Fruit fly (Drosophila melanogaster) whole organism, embryonic: ENCODE measurements around the gene CG7601.

ENCODE experiments used
- Abd-B ChIP-seq: fragments of 200-800 bp; sonication (Bioruptor generic); optimal IDR thresholded peaks from 2 replicates; lab custom pipeline; 2018; ENCODE audit warnings: missing biosample characterization, mild to moderate bottlenecking, missing genetic modification characterization, moderate library complexity
- Blimp-1 ChIP-seq: fragments of 200-800 bp; sonication (Bioruptor generic); optimal IDR thresholded peaks from 3 replicates; lab custom pipeline; 2018; ENCODE audit warnings: missing biosample characterization, missing genetic modification characterization, mild to moderate bottlenecking, moderate library complexity, missing genetic modification reagents
- CG10274 ChIP-seq: fragments of 200-800 bp; sonication (Bioruptor generic); optimal IDR thresholded peaks from 3 replicates; lab custom pipeline; 2017; ENCODE audit warnings: missing biosample characterization, mild to moderate bottlenecking, missing genetic modification characterization
- CG10654 ChIP-seq: fragments of 200-800 bp; sonication (Bioruptor generic); optimal IDR thresholded peaks from 2 replicates; lab custom pipeline; 2016; ENCODE audit warnings: missing biosample characterization, missing genetic modification characterization
- CG1529 ChIP-seq: fragments of 200-800 bp; sonication (Bioruptor generic); optimal IDR thresholded peaks from 3 replicates; lab custom pipeline; 2018; ENCODE audit warnings: missing biosample characterization, missing genetic modification characterization
- CG32532 ChIP-seq: fragments of 200-800 bp; sonication (Bioruptor generic); IDR thresholded peaks from 2 replicates; pipeline ENCODE4 v1.3.6; 2022; ENCODE audit warnings: missing biosample characterization, missing genetic modification characterization
- CG3726 ChIP-seq: fragments of 200-800 bp; sonication (Bioruptor generic); IDR thresholded peaks from 3 replicates; pipeline ENCODE4, ENCODE4 v1.3.6; 2022; ENCODE audit warnings: missing biosample characterization, missing genetic modification characterization
- CG3847 ChIP-seq: fragments of 200-800 bp; sonication (Bioruptor generic); IDR thresholded peaks from 2 replicates; pipeline ENCODE4 v1.3.6; 2022; ENCODE audit warnings: missing biosample characterization, missing genetic modification characterization
- CG43689 ChIP-seq: fragments of 200-800 bp; sonication (Bioruptor generic); IDR thresholded peaks from 2 replicates; pipeline ENCODE4 v1.3.6; 2022; ENCODE audit warnings: missing biosample characterization, missing genetic modification characterization
- CG6254 ChIP-seq: fragments of 200-800 bp; sonication (Bioruptor generic); optimal IDR thresholded peaks from 3 replicates; lab custom pipeline; 2017; ENCODE audit warnings: mild to moderate bottlenecking, missing biosample characterization, missing genetic modification reagents, missing genetic modification characterization
- CG7987 ChIP-seq: fragments of 200-800 bp; sonication (Bioruptor generic); optimal IDR thresholded peaks from 2 replicates; lab custom pipeline; 2018; ENCODE audit warnings: missing biosample characterization, mild to moderate bottlenecking, missing genetic modification characterization, moderate library complexity
- CG9932 ChIP-seq: fragments of 200-800 bp; sonication (Bioruptor generic); IDR thresholded peaks from 2 replicates; pipeline ENCODE4 v1.3.6; 2022; ENCODE audit warnings: missing biosample characterization, missing genetic modification characterization
- E2f1 ChIP-seq: fragments of 200-800 bp; sonication (Bioruptor generic); IDR thresholded peaks from 2 replicates; pipeline ENCODE4 v1.3.6; 2022; ENCODE audit warnings: missing biosample characterization, missing genetic modification characterization
- H15 ChIP-seq: fragments of 200-800 bp; sonication (Bioruptor generic); IDR thresholded peaks from 3 replicates; pipeline ENCODE4 v1.3.6; 2022; ENCODE audit warnings: missing biosample characterization, missing genetic modification characterization
- HHEX ChIP-seq: fragments of 200-800 bp; sonication (Bioruptor generic); optimal IDR thresholded peaks from 3 replicates; lab custom pipeline; 2017; ENCODE audit warnings: missing biosample characterization, mild to moderate bottlenecking, missing genetic modification characterization, missing genetic modification reagents
- Hmr ChIP-seq: fragments of 200-800 bp; sonication (Bioruptor generic); optimal IDR thresholded peaks from 3 replicates; lab custom pipeline; 2017; ENCODE audit warnings: mild to moderate bottlenecking, missing biosample characterization, missing genetic modification reagents, missing genetic modification characterization
- Mrtf ChIP-seq: fragments of 200-800 bp; sonication (Bioruptor generic); IDR thresholded peaks from 3 replicates; pipeline ENCODE4 v1.3.6; 2022; ENCODE audit warnings: missing biosample characterization, missing genetic modification characterization
- Oli ChIP-seq: fragments of 200-800 bp; sonication (Bioruptor generic); optimal IDR thresholded peaks from 2 replicates; lab custom pipeline; 2018; ENCODE audit warnings: missing biosample characterization, mild to moderate bottlenecking, missing genetic modification characterization, moderate library complexity
- Ptx1 ChIP-seq: fragments of 200-800 bp; sonication (Bioruptor generic); IDR thresholded peaks from 2 replicates; pipeline ENCODE4 v1.3.6; 2022; ENCODE audit warnings: missing biosample characterization, missing genetic modification characterization
- Scr ChIP-seq: fragments of 200-800 bp; sonication (Bioruptor generic); IDR thresholded peaks from 2 replicates; pipeline ENCODE4 v1.3.6; 2022; ENCODE audit warnings: missing biosample characterization, missing genetic modification characterization; ENCODE audit not compliant: partially characterized antibody
- Usf ChIP-seq: fragments of 200-800 bp; sonication (Bioruptor generic); optimal IDR thresholded peaks from 2 replicates; lab custom pipeline; 2017; ENCODE audit warnings: missing genotype, missing biosample characterization, missing genetic modification characterization
- Xrp1 ChIP-seq: fragments of 200-800 bp; sonication (Bioruptor generic); IDR thresholded peaks from 2 replicates; pipeline ENCODE4 v1.3.6; 2022; ENCODE audit warnings: missing biosample characterization, missing genetic modification characterization
- ac ChIP-seq: fragments of 200-800 bp; sonication (Bioruptor generic); optimal IDR thresholded peaks from 3 replicates; lab custom pipeline; 2017; ENCODE audit warnings: missing biosample characterization, mild to moderate bottlenecking, missing genetic modification characterization
- amos ChIP-seq: fragments of 200-800 bp; sonication (Bioruptor generic); IDR thresholded peaks from 2 replicates; pipeline ENCODE4 v1.3.6; 2022; ENCODE audit warnings: missing biosample characterization, missing genetic modification characterization; ENCODE audit not compliant: partially characterized antibody
- bcd ChIP-seq: fragments of 200-800 bp; sonication (Bioruptor generic); optimal IDR thresholded peaks from 2 replicates; lab custom pipeline; 2017; ENCODE audit warnings: missing biosample characterization, mild to moderate bottlenecking, missing genetic modification characterization
- bigmax ChIP-seq: fragments of 200-800 bp; sonication (Bioruptor generic); optimal IDR thresholded peaks from 2 replicates; lab custom pipeline; 2018; ENCODE audit warnings: missing biosample characterization, mild to moderate bottlenecking, missing genetic modification characterization
- chm ChIP-seq: fragments of 200-800 bp; sonication (Bioruptor generic); IDR thresholded peaks from 2 replicates; pipeline ENCODE4 v1.3.6; 2022; ENCODE audit warnings: missing biosample characterization, missing genetic modification characterization
- chn ChIP-seq: fragments of 200-800 bp; sonication (Bioruptor generic); optimal IDR thresholded peaks from 2 replicates; lab custom pipeline; 2016; ENCODE audit warnings: missing biosample characterization, missing genetic modification characterization
- dan ChIP-seq: fragments of 200-800 bp; sonication (Bioruptor generic); IDR thresholded peaks from 2 replicates; pipeline ENCODE4 v1.3.6; 2022; ENCODE audit warnings: missing biosample characterization, missing genetic modification characterization
- emc ChIP-seq: fragments of 200-800 bp; sonication (Bioruptor generic); optimal IDR thresholded peaks from 2 replicates; lab custom pipeline; 2016; ENCODE audit warnings: missing biosample characterization, missing genetic modification characterization
- en ChIP-seq: fragments of 200-800 bp; sonication (Bioruptor generic); optimal IDR thresholded peaks from 2 replicates; lab custom pipeline; 2016; ENCODE audit warnings: missing biosample characterization, missing genetic modification characterization
- ewg ChIP-seq: fragments of 200-800 bp; sonication (Bioruptor generic); optimal IDR thresholded peaks from 3 replicates; lab custom pipeline; 2017; ENCODE audit warnings: mild to moderate bottlenecking, missing biosample characterization, missing genetic modification reagents, missing genetic modification characterization
- gsb ChIP-seq: fragments of 200-800 bp; sonication (Bioruptor generic); IDR thresholded peaks from 2 replicates; pipeline ENCODE4 v1.3.6; 2022; ENCODE audit warnings: missing biosample characterization, missing genetic modification characterization
- gt ChIP-seq: fragments of 200-800 bp; sonication (Bioruptor generic); IDR thresholded peaks from 2 replicates; pipeline ENCODE4 v1.3.6; 2022; ENCODE audit warnings: missing biosample characterization, missing genetic modification characterization
- jing ChIP-seq: fragments of 200-800 bp; sonication (Bioruptor generic); optimal IDR thresholded peaks from 2 replicates; lab custom pipeline; 2018; ENCODE audit warnings: missing biosample characterization, mild to moderate bottlenecking, missing genetic modification characterization
- kay ChIP-seq: fragments of 200-800 bp; sonication (Bioruptor generic); optimal IDR thresholded peaks from 2 replicates; lab custom pipeline; 2016; ENCODE audit warnings: missing biosample characterization, missing genetic modification characterization
- lab ChIP-seq: fragments of 200-800 bp; sonication (Bioruptor generic); optimal IDR thresholded peaks from 3 replicates; lab custom pipeline; 2017; ENCODE audit warnings: missing biosample characterization, missing genetic modification characterization, mild to moderate bottlenecking, moderate library complexity, missing genetic modification reagents
- p53 ChIP-seq: fragments of 200-800 bp; sonication (Bioruptor generic); optimal IDR thresholded peaks from 2 replicates; lab custom pipeline; 2016; ENCODE audit warnings: missing biosample characterization, missing genetic modification characterization
- prd ChIP-seq, 3 experiments: fragments of >200 bp in 2 of 3; fragments of 200-800 bp in 1 of 3; sonication (Bioruptor generic) in 1 of 3; optimal IDR thresholded peaks in 2 of 3; IDR thresholded peaks in 1 of 3; 2 replicates in 2 of 3; 3 replicates in 1 of 3; pipeline versions ENCODE4 v1.3.6 to Lab custom; 2017 to 2022; ENCODE audit warnings: missing biosample characterization in 1 of 3, missing genetic modification characterization in 1 of 3
- sc ChIP-seq, 3 experiments: fragments of >200 bp in 2 of 3; fragments of 200-800 bp in 1 of 3; sonication (Bioruptor generic) in 1 of 3; optimal IDR thresholded peaks; 2 replicates in 2 of 3; 3 replicates in 1 of 3; lab custom pipeline; 2017; ENCODE audit warnings: mild to moderate bottlenecking in 1 of 3, missing biosample characterization in 1 of 3, missing genetic modification characterization in 1 of 3, missing genetic modification reagents in 1 of 3
- seq ChIP-seq: fragments of 200-800 bp; sonication (Bioruptor generic); IDR thresholded peaks from 2 replicates; pipeline ENCODE4 v1.3.6; 2022; ENCODE audit warnings: missing biosample characterization, missing genetic modification characterization
- slbo ChIP-seq: fragments of 200-800 bp; sonication (Bioruptor generic); IDR thresholded peaks from 2 replicates; pipeline ENCODE4 v1.3.6; 2022; ENCODE audit warnings: missing biosample characterization, missing genetic modification characterization
- tap ChIP-seq: fragments of 200-800 bp; optimal IDR thresholded peaks from 3 replicates; lab custom pipeline; 2019; ENCODE audit warnings: missing biosample characterization, mild to moderate bottlenecking, missing genetic modification characterization, moderate library complexity
- tin ChIP-seq: fragments of 200-800 bp; sonication (Bioruptor generic); optimal IDR thresholded peaks from 3 replicates; lab custom pipeline; 2016; ENCODE audit warnings: missing biosample characterization, missing genetic modification characterization
- tll ChIP-seq, 2 experiments: fragments of 200-800 bp in 1 of 2; fragments of >200 bp in 1 of 2; sonication (Bioruptor generic) in 1 of 2; optimal IDR thresholded peaks; 2 replicates each; lab custom pipeline; 2017 to 2019; ENCODE audit warnings: missing biosample characterization in 2 of 2, missing genetic modification characterization in 2 of 2, mild to moderate bottlenecking in 1 of 2, moderate library complexity in 1 of 2
- tna ChIP-seq: fragments of 200-800 bp; sonication (Bioruptor generic); IDR thresholded peaks from 2 replicates; pipeline ENCODE4 v1.3.6; 2022; ENCODE audit warnings: missing biosample characterization, missing genetic modification characterization; ENCODE audit not compliant: partially characterized antibody
- trem ChIP-seq: fragments of 200-800 bp; optimal IDR thresholded peaks from 3 replicates; lab custom pipeline; 2019; ENCODE audit warnings: missing biosample characterization, mild to moderate bottlenecking, missing genetic modification characterization, moderate library complexity
- unpg ChIP-seq: fragments of 200-800 bp; sonication (Bioruptor generic); optimal IDR thresholded peaks from 3 replicates; lab custom pipeline; 2018; ENCODE audit warnings: missing biosample characterization, mild to moderate bottlenecking, missing genetic modification characterization, moderate library complexity
- zfh2 ChIP-seq: fragments of 200-800 bp; sonication (Bioruptor generic); optimal IDR thresholded peaks from 2 replicates; lab custom pipeline; 2016; ENCODE audit warnings: missing biosample characterization, missing genetic modification characterization

Gene CG7601

dm6 chr3R:29716782-29717317 lies 19.7 kb downstream of the CG7601 start, which contains the start of gene Obp99b (continued):
- TF ChIP-seq gt (GFP tag; lab: Robert Waterston, UW) (peak; percentile 39; the same call in 1 of the 2 replicates), tna (no peak), ewg (peak; percentile 80), E2f1 (GFP tag; lab: Robert Waterston, UW) (peak; percentile 71), seq (GFP tag; lab: Robert Waterston, UW) (peak; percentile 64; the same call in 1 of the 2 replicates), amos (GFP tag; lab: Robert Waterston, UW) (no peak), Oli (tag; lab: Kevin White, UChicago) (peak; percentile 70), CG3847 (GFP tag; lab: Robert Waterston, UW) (peak; percentile 64), CG32532 (peak; percentile 91), Ptx1 (GFP tag; lab: Robert Waterston, UW) (peak; percentile 72), kay (GFP tag; lab: Kevin White, UChicago) (no peak), prd (optimal IDR thresholded peaks at IDR 0.05; lab: Kevin White, UChicago) (no peak), prd (GFP tag; IDR thresholded peaks at IDR 0.05; lab: Robert Waterston, UW) (peak; percentile 77), tin (GFP tag; lab: Kevin White, UChicago) (peak; percentile 86), tap (peak; percentile 46), CG43689 (GFP tag; lab: Robert Waterston, UW) (peak; percentile 71), CG7987 (GFP tag; lab: Kevin White, UChicago) (peak; percentile 88), Abd-B (GFP tag; lab: Kevin White, UChicago) (no peak), Blimp-1 (GFP tag; lab: Kevin White, UChicago) (peak; percentile 48), sc (optimal IDR thresholded peaks at IDR 0.05; lab: Kevin White, UChicago) (no peak), sc (GFP tag; optimal IDR thresholded peaks at IDR 0.05; lab: Kevin White, UChicago) (peak; percentile 80), CG1529 (peak; percentile 83), H15 (GFP tag; lab: Robert Waterston, UW) (peak; percentile 90), dan (no peak), Mrtf (GFP tag; lab: Robert Waterston, UW) (peak; percentile 85; the same call in 2 of the 3 replicates), ac (peak; percentile 83), bcd (GFP tag; lab: Kevin White, UChicago) (peak; percentile 79), slbo (GFP tag; lab: Robert Waterston, UW) (peak; percentile 79), tll (GFP tag; optimal IDR thresholded peaks at IDR 0.05; lab: Kevin White, UChicago) (no peak), Hmr (GFP tag; lab: Kevin White, UChicago) (peak; percentile 63), zfh2 (GFP tag; lab: Kevin White, UChicago) (no peak), emc (GFP tag; lab: Kevin White, UChicago) (no peak), CG3726 (no peak), Scr (GFP tag; lab: Robert Waterston, UW) (no peak), HHEX (GFP tag; lab: Kevin White, UChicago) (peak; percentile 87), lab (GFP tag; lab: Kevin White, UChicago) (peak; percentile 71), CG10654 (GFP tag; lab: Kevin White, UChicago) (peak; percentile 46), bigmax (GFP tag; lab: Kevin White, UChicago) (peak; percentile 32), unpg (peak; percentile 80), en (GFP tag; lab: Kevin White, UChicago) (peak; percentile 78), Xrp1 (peak; percentile 73), chn (peak; percentile 83), trem (peak; percentile 46), p53 (GFP tag; lab: Kevin White, UChicago) (peak; percentile 57), gsb (GFP tag; lab: Robert Waterston, UW) (peak; percentile 63), chm (peak; percentile 87), CG6254 (GFP tag; lab: Kevin White, UChicago) (peak; percentile 91), jing (GFP tag; lab: Kevin White, UChicago) (peak; percentile 76), Usf (GFP tag; lab: Kevin White, UChicago) (peak; percentile 23), CG9932 (GFP tag; lab: Robert Waterston, UW) (peak; percentile 74), CG10274 (GFP tag; lab: Kevin White, UChicago) (peak; percentile 72)
